Fruit fly (Drosophila melanogaster) whole organism, embryonic: ENCODE data around the gene CG3008.

ENCODE experiments used
- Atf3 ChIP-seq: fragments of 200-800 bp; sonication (Bioruptor generic); optimal IDR thresholded peaks from 3 replicates; lab custom pipeline; 2016; ENCODE audit warnings: missing biosample characterization, missing genetic modification characterization
- Blimp-1 ChIP-seq: fragments of 200-800 bp; sonication (Bioruptor generic); optimal IDR thresholded peaks from 3 replicates; lab custom pipeline; 2018; ENCODE audit warnings: missing biosample characterization, missing genetic modification characterization, mild to moderate bottlenecking, moderate library complexity, missing genetic modification reagents
- CG1024 ChIP-seq: fragments of 200-800 bp; sonication (Bioruptor generic); IDR thresholded peaks from 2 replicates; pipeline ENCODE4 v1.3.6; 2022; ENCODE audit warnings: missing biosample characterization, missing genetic modification characterization
- CG10431 ChIP-seq: fragments of 200-800 bp; sonication (Bioruptor generic); optimal IDR thresholded peaks from 3 replicates; lab custom pipeline; 2018; ENCODE audit warnings: missing biosample characterization, mild to moderate bottlenecking, missing genetic modification characterization
- CG10959 ChIP-seq: fragments of 200-800 bp; sonication (Bioruptor generic); IDR thresholded peaks from 2 replicates; pipeline ENCODE4 v1.3.6; 2022; ENCODE audit warnings: missing biosample characterization, missing genetic modification characterization
- CG11456 ChIP-seq: fragments of 200-800 bp; sonication (Bioruptor generic); IDR thresholded peaks from 3 replicates; pipeline ENCODE4 v1.3.6; 2022; ENCODE audit warnings: missing biosample characterization, missing genetic modification characterization
- CG12219 ChIP-seq: fragments of 200-800 bp; sonication (Bioruptor generic); optimal IDR thresholded peaks from 3 replicates; lab custom pipeline; 2018; ENCODE audit warnings: missing biosample characterization, mild to moderate bottlenecking, missing genetic modification characterization
- CG12391 ChIP-seq: fragments of 200-800 bp; sonication (Bioruptor generic); optimal IDR thresholded peaks from 3 replicates; lab custom pipeline; 2018; ENCODE audit warnings: missing biosample characterization, mild to moderate bottlenecking, missing genetic modification characterization, moderate library complexity
- CG13424 ChIP-seq: fragments of 200-800 bp; sonication (Bioruptor generic); optimal IDR thresholded peaks from 2 replicates; lab custom pipeline; 2019; ENCODE audit warnings: missing biosample characterization, mild to moderate bottlenecking, missing genetic modification characterization, moderate library complexity
- CG14965 ChIP-seq: fragments of 200-800 bp; sonication (Bioruptor generic); optimal IDR thresholded peaks from 2 replicates; lab custom pipeline; 2016; ENCODE audit warnings: missing biosample characterization, missing genetic modification characterization, borderline replicate concordance
- CG15479 ChIP-seq: fragments of 200-800 bp; sonication (Bioruptor generic); optimal IDR thresholded peaks from 3 replicates; lab custom pipeline; 2019; ENCODE audit warnings: missing biosample characterization, mild to moderate bottlenecking, missing genetic modification characterization, moderate library complexity
- CG18011 ChIP-seq: fragments of 200-800 bp; sonication (Bioruptor generic); optimal IDR thresholded peaks from 2 replicates; lab custom pipeline; 2017; ENCODE audit warnings: missing biosample characterization, missing genetic modification characterization, mild to moderate bottlenecking, moderate library complexity, missing genotype
- CG18476 ChIP-seq: fragments of 200-800 bp; sonication (Bioruptor generic); optimal IDR thresholded peaks from 2 replicates; lab custom pipeline; 2016; ENCODE audit warnings: missing biosample characterization, mild to moderate bottlenecking, missing genetic modification characterization
- CG2202 ChIP-seq: fragments of 200-800 bp; sonication (Bioruptor generic); optimal IDR thresholded peaks from 2 replicates; lab custom pipeline; 2018; ENCODE audit warnings: missing biosample characterization, mild to moderate bottlenecking, missing genetic modification characterization
- CG2712 ChIP-seq: fragments of 200-800 bp; optimal IDR thresholded peaks from 3 replicates; lab custom pipeline; 2019; ENCODE audit warnings: missing biosample characterization, mild to moderate bottlenecking, missing genetic modification characterization, moderate library complexity
- CG31388 ChIP-seq: fragments of 200-800 bp; sonication (Bioruptor generic); optimal IDR thresholded peaks from 2 replicates; lab custom pipeline; 2016; ENCODE audit warnings: missing biosample characterization, missing genetic modification characterization
- CG3281 ChIP-seq: fragments of 200-800 bp; sonication (Bioruptor generic); optimal IDR thresholded peaks from 3 replicates; lab custom pipeline; 2017; ENCODE audit warnings: missing biosample characterization, mild to moderate bottlenecking, missing genetic modification characterization
- CG4424 ChIP-seq: fragments of 200-800 bp; sonication (Bioruptor generic); optimal IDR thresholded peaks from 3 replicates; lab custom pipeline; 2016; ENCODE audit warnings: missing biosample characterization, missing genetic modification characterization
- CG6689 ChIP-seq: fragments of 200-800 bp; sonication (Bioruptor generic); IDR thresholded peaks from 2 replicates; pipeline ENCODE4 v1.3.6; 2022; ENCODE audit warnings: missing biosample characterization, missing genetic modification characterization
- CG7963 ChIP-seq: fragments of 200-800 bp; sonication (Bioruptor generic); IDR thresholded peaks from 3 replicates; pipeline ENCODE4 v1.3.6; 2022; ENCODE audit warnings: missing biosample characterization, missing genetic modification characterization; ENCODE audit not compliant: partially characterized antibody
- CG8478 ChIP-seq: fragments of >200 bp; optimal IDR thresholded peaks from 2 replicates; lab custom pipeline; 2018
- CG9876 ChIP-seq: fragments of 200-800 bp; sonication (Bioruptor generic); optimal IDR thresholded peaks from 2 replicates; lab custom pipeline; 2016; ENCODE audit warnings: missing biosample characterization, missing genetic modification characterization
- Drgx ChIP-seq: fragments of 200-800 bp; sonication (Bioruptor generic); IDR thresholded peaks from 2 replicates; pipeline ENCODE4 v1.3.6; 2022; ENCODE audit warnings: missing biosample characterization, missing genetic modification characterization
- Ets65A ChIP-seq: fragments of 200-800 bp; sonication (Bioruptor generic); peaks from one replicate; lab custom pipeline; 2016; ENCODE audit warnings: missing biosample characterization, missing genetic modification characterization
- Ets97D ChIP-seq: fragments of 200-800 bp; sonication (Bioruptor generic); optimal IDR thresholded peaks from 3 replicates; lab custom pipeline; 2016; ENCODE audit warnings: missing biosample characterization, missing genetic modification characterization
- HmgZ ChIP-seq: fragments of 200-800 bp; sonication (Bioruptor generic); optimal IDR thresholded peaks from 2 replicates; lab custom pipeline; 2018; ENCODE audit warnings: missing biosample characterization, mild to moderate bottlenecking, missing genetic modification characterization
- Opbp ChIP-seq: fragments of 200-800 bp; sonication (Bioruptor generic); IDR thresholded peaks from 3 replicates; pipeline ENCODE4 v1.3.6; 2022; ENCODE audit warnings: missing biosample characterization, missing genetic modification characterization; ENCODE audit not compliant: partially characterized antibody
- Ptx1 ChIP-seq: fragments of 200-800 bp; sonication (Bioruptor generic); IDR thresholded peaks from 2 replicates; pipeline ENCODE4 v1.3.6; 2022; ENCODE audit warnings: missing biosample characterization, missing genetic modification characterization
- Trl ChIP-seq, 3 experiments: fragments of >200 bp in 2 of 3; fragments of 200-800 bp in 1 of 3; sonication (Bioruptor generic) in 1 of 3; optimal IDR thresholded peaks; 2 replicates in 1 of 3; 3 replicates in 2 of 3; lab custom pipeline; 2016 to 2017; ENCODE audit warnings: missing biosample characterization in 1 of 3, missing genetic modification characterization in 1 of 3
- ara ChIP-seq: fragments of 200-800 bp; sonication (Bioruptor generic); IDR thresholded peaks from 2 replicates; pipeline ENCODE4 v1.3.6; 2022; ENCODE audit warnings: missing biosample characterization, missing genetic modification characterization
- cato ChIP-seq: fragments of 200-800 bp; sonication (Bioruptor generic); optimal IDR thresholded peaks from 2 replicates; lab custom pipeline; 2016; ENCODE audit warnings: missing biosample characterization, missing genetic modification characterization, borderline replicate concordance
- ci ChIP-seq: fragments of 200-800 bp; sonication (Bioruptor generic); IDR thresholded peaks from 3 replicates; pipeline ENCODE4 v1.3.6; 2022; ENCODE audit warnings: missing biosample characterization, missing genetic modification characterization
- dan ChIP-seq: fragments of 200-800 bp; sonication (Bioruptor generic); IDR thresholded peaks from 2 replicates; pipeline ENCODE4 v1.3.6; 2022; ENCODE audit warnings: missing biosample characterization, missing genetic modification characterization
- dimm ChIP-seq: fragments of 200-800 bp; sonication (Bioruptor generic); IDR thresholded peaks from 2 replicates; pipeline ENCODE4 v1.3.6; 2022; ENCODE audit warnings: missing biosample characterization, missing genetic modification characterization
- ftz-f1 ChIP-seq: fragments of 200-800 bp; sonication (Bioruptor generic); optimal IDR thresholded peaks from 2 replicates; lab custom pipeline; 2016; ENCODE audit warnings: missing biosample characterization, missing genetic modification characterization
- fu2 ChIP-seq: fragments of 200-800 bp; sonication (Bioruptor generic); optimal IDR thresholded peaks from 2 replicates; lab custom pipeline; 2016; ENCODE audit warnings: missing biosample characterization, missing genetic modification characterization
- inv ChIP-seq: fragments of 200-800 bp; sonication (Bioruptor generic); IDR thresholded peaks from 2 replicates; pipeline ENCODE4 v1.3.6; 2022; ENCODE audit warnings: missing biosample characterization, missing genetic modification characterization; ENCODE audit not compliant: partially characterized antibody
- jing ChIP-seq: fragments of 200-800 bp; sonication (Bioruptor generic); optimal IDR thresholded peaks from 2 replicates; lab custom pipeline; 2018; ENCODE audit warnings: missing biosample characterization, mild to moderate bottlenecking, missing genetic modification characterization
- lov ChIP-seq, 2 experiments: fragments of 200-800 bp in 1 of 2; fragments of >200 bp in 1 of 2; sonication (Bioruptor generic) in 1 of 2; IDR thresholded peaks in 1 of 2; optimal IDR thresholded peaks in 1 of 2; 2 replicates in 1 of 2; 3 replicates in 1 of 2; pipeline versions ENCODE4 v1.3.6 to Lab custom; 2017 to 2022; ENCODE audit warnings: missing biosample characterization in 1 of 2, missing genetic modification characterization in 1 of 2
- pfk ChIP-seq: fragments of 200-800 bp; sonication (Bioruptor generic); optimal IDR thresholded peaks from 2 replicates; lab custom pipeline; 2018; ENCODE audit warnings: missing biosample characterization, mild to moderate bottlenecking, missing genetic modification characterization, moderate library complexity
- sd ChIP-seq: fragments of 200-800 bp; sonication (Bioruptor generic); optimal IDR thresholded peaks from 3 replicates; lab custom pipeline; 2018; ENCODE audit warnings: missing biosample characterization, mild to moderate bottlenecking, missing genetic modification characterization, moderate library complexity
- sqz ChIP-seq: fragments of 200-800 bp; sonication (Bioruptor generic); optimal IDR thresholded peaks from 3 replicates; lab custom pipeline; 2018; ENCODE audit warnings: missing biosample characterization, mild to moderate bottlenecking, missing genetic modification characterization
- stwl ChIP-seq: fragments of 200-800 bp; sonication (Bioruptor generic); optimal IDR thresholded peaks from 3 replicates; lab custom pipeline; 2018; ENCODE audit warnings: missing biosample characterization, mild to moderate bottlenecking, missing genetic modification characterization, moderate library complexity
- ttk ChIP-seq: fragments of 200-800 bp; sonication (Bioruptor generic); IDR thresholded peaks from 2 replicates; pipeline ENCODE4 v2.1.2; 2022; ENCODE audit warnings: missing biosample characterization, missing genetic modification characterization
- vfl ChIP-seq: fragments of 200-800 bp; sonication (Bioruptor generic); optimal IDR thresholded peaks from 2 replicates; lab custom pipeline; 2016; ENCODE audit warnings: missing biosample characterization, missing genetic modification characterization

CG3008 gene

dm6 chr2L:4905365-4906280, 22.5 kb downstream of the CG3008 start (continued):
- TF ChIP-seq ftz-f1: peak; percentile 62
- TF ChIP-seq CG10431 (GFP tag; lab: Kevin White, UChicago): no peak
- TF ChIP-seq sd (tag; lab: Kevin White, UChicago): peak; percentile 98

dm6 chr2L:4906546-4907250, 23.6 kb downstream of the CG3008 start, which contains the start of gene snsl:
Gene snsl (minus strand): TSS chr2L:4906762.
- TF ChIP-seq CG31388 (GFP tag; lab: Kevin White, UChicago) (no peak), Ets65A (peak; percentile 92), CG11456 (GFP tag; lab: Robert Waterston, UW) (no peak), CG18011 (GFP tag; lab: Kevin White, UChicago) (no peak), CG4424 (peak; percentile 63), dimm (no peak), vfl (GFP tag; lab: Kevin White, UChicago) (no peak), CG8478 (lab: Kevin White, UChicago) (no peak), CG7963 (GFP tag; lab: Robert Waterston, UW) (no peak), dan (no peak), ci (GFP tag; lab: Robert Waterston, UW) (peak; percentile 58; the same call in 2 of the 3 replicates), cato (GFP tag; lab: Kevin White, UChicago) (no peak), sqz (GFP tag; lab: Kevin White, UChicago) (no peak), Atf3 (GFP tag; lab: Kevin White, UChicago) (no peak), HmgZ (tag; lab: Kevin White, UChicago) (no peak), stwl (tag; lab: Kevin White, UChicago) (no peak), Ets97D (GFP tag; lab: Kevin White, UChicago) (no peak), CG1024 (GFP tag; lab: Robert Waterston, UW) (no peak), Drgx (GFP tag; lab: Robert Waterston, UW) (peak; percentile 63), CG6689 (GFP tag; lab: Robert Waterston, UW) (peak; percentile 53), jing (no peak), Trl (optimal IDR thresholded peaks at IDR 0.05; lab: Kevin White, UChicago) (no peak), Trl (GFP tag; optimal IDR thresholded peaks at IDR 0.05; lab: Kevin White, UChicago) (no peak), CG12391 (tag; lab: Kevin White, UChicago) (peak; percentile 81), ara (GFP tag; lab: Robert Waterston, UW) (no peak), CG14965 (GFP tag; lab: Kevin White, UChicago) (no peak), lov (optimal IDR thresholded peaks at IDR 0.05; lab: Kevin White, UChicago) (no peak), lov (GFP tag; IDR thresholded peaks at IDR 0.05; lab: Robert Waterston, UW) (no peak), CG3281 (GFP tag; lab: Kevin White, UChicago) (peak; percentile 41), fu2 (GFP tag; lab: Kevin White, UChicago) (no peak), inv (GFP tag; lab: Robert Waterston, UW) (no peak), CG13424 (peak; percentile 88), CG2712 (tag; lab: Kevin White, UChicago) (peak; percentile 81), CG10959 (GFP tag; lab: Robert Waterston, UW) (no peak), CG12219 (GFP tag; lab: Kevin White, UChicago) (no peak), pfk (GFP tag; lab: Kevin White, UChicago) (no peak), CG18476 (GFP tag; lab: Kevin White, UChicago) (peak; percentile 2), CG9876 (GFP tag; lab: Kevin White, UChicago) (no peak), Ptx1 (GFP tag; lab: Robert Waterston, UW) (peak; percentile 63), CG2202 (tag; lab: Kevin White, UChicago) (no peak), ftz-f1 (no peak), ttk (0 out of 2 replicates have a peak, but pooled peaks have one; percentile 32), Blimp-1 (GFP tag; lab: Kevin White, UChicago) (peak; percentile 64), CG15479 (GFP tag; lab: Kevin White, UChicago) (no peak), Opbp (GFP tag; lab: Robert Waterston, UW) (no peak)
